Worm (Caenorhabditis elegans): ENCODE results near the gene twk-48.

Gene twk-48

ce11 chrIII:9910608-9911479, 50.3 kb downstream of the twk-48 start, which contains the start of the genes cyld-1 and F40F12.9 (continued):
- TF ChIP-seq set-16 (GFP tag; IDR thresholded peaks at IDR 0.05) (no peak), F37D6.2 (tag; optimal IDR thresholded peaks at IDR 0.05) (no peak), ztf-7 (tag; optimal IDR thresholded peaks at IDR 0.05) (no peak), F44E2.7 (GFP tag; IDR thresholded peaks at IDR 0.05) (no peak), ceh-62 (tag; optimal IDR thresholded peaks at IDR 0.05) (no peak), ceh-28 (tag; optimal IDR thresholded peaks at IDR 0.05) (no peak), lin-39 (tag; optimal IDR thresholded peaks at IDR 0.05) (no peak), pha-4 (GFP tag; IDR thresholded peaks at IDR 0.05) (no peak), pha-4 (tag; optimal IDR thresholded peaks at IDR 0.05) (peak; percentile 62), nhr-28 (tag; optimal IDR thresholded peaks at IDR 0.05) (no peak)

ce11 chrIII:9912501-9912900, 52.0 kb downstream of the twk-48 start:
- peak; percentile 55 for TF ChIP-seq dpl-1 (GFP tag; optimal IDR thresholded peaks at IDR 0.05)
- TF ChIP-seq hlh-30 (tag; optimal IDR thresholded peaks at IDR 0.05; ENCODE audit: insufficient read depth), result peak; percentile 39
- TF ChIP-seq unc-39 (tag; optimal IDR thresholded peaks at IDR 0.05), result no peak
- peak in 1 of 2 experiments; percentile 6 for TF ChIP-seq lsy-2 (tag; optimal IDR thresholded peaks at IDR 0.05)
- TF ChIP-seq ceh-20 (GFP tag; IDR thresholded peaks at IDR 0.05), result no peak
- TF ChIP-seq F10B5.3 (tag; optimal IDR thresholded peaks at IDR 0.05), result no peak
- no peak for TF ChIP-seq daf-16 (GFP tag; optimal IDR thresholded peaks at IDR 0.05)
- TF ChIP-seq daf-16 (tag; optimal IDR thresholded peaks at IDR 0.05), result peak; percentile 19

Data from whole organism, L4 larva.